Worm (Caenorhabditis elegans) whole organism, late embryonic: ENCODE data around the gene C39D10.7.

Experiments used
- C38D4.7 ChIP-seq: fragments of 200-800 bp; sonication (Bioruptor generic); optimal IDR thresholded peaks from 2 replicates; lab custom pipeline; 2018; ENCODE audit warnings: mild to moderate bottlenecking, missing genetic modification characterization, moderate library complexity, missing compliant biosample characterization
- T23F11.4 ChIP-seq: fragments of 200-800 bp; sonication (Bioruptor generic); optimal IDR thresholded peaks from 2 replicates; lab custom pipeline; 2018; ENCODE audit warnings: mild to moderate bottlenecking, missing genetic modification characterization, missing compliant biosample characterization
- Y22D7AL.16 ChIP-seq: sonication (generic microtip); optimal IDR thresholded peaks from 2 replicates; lab custom pipeline; 2016; ENCODE audit warnings: missing genetic modification characterization, missing compliant biosample characterization
- ceh-14 ChIP-seq: sonication (generic microtip); optimal IDR thresholded peaks from 2 replicates; lab custom pipeline; 2016; ENCODE audit warnings: missing genotype, missing genetic modification characterization, missing compliant biosample characterization
- ceh-18 ChIP-seq: sonication (generic microtip); optimal IDR thresholded peaks from 2 replicates; lab custom pipeline; 2016; ENCODE audit warnings: missing genetic modification characterization, missing compliant biosample characterization
- ceh-2 ChIP-seq: sonication (generic microtip); optimal IDR thresholded peaks from 2 replicates; lab custom pipeline; 2016; ENCODE audit warnings: missing genotype, missing genetic modification characterization, missing compliant biosample characterization
- ceh-22 ChIP-seq: sonication (generic microtip); optimal IDR thresholded peaks from 2 replicates; lab custom pipeline; 2017; ENCODE audit warnings: missing biosample characterization, missing genetic modification characterization
- ceh-30 ChIP-seq: fragments of 150-350 bp; optimal IDR thresholded peaks from 2 replicates; lab custom pipeline; 2014; ENCODE audit warnings: missing biosample characterization, missing genetic modification characterization
- ceh-31 ChIP-seq: sonication (generic microtip); optimal IDR thresholded peaks from 2 replicates; lab custom pipeline; 2016; ENCODE audit warnings: missing genetic modification characterization, missing compliant biosample characterization
- ceh-45 ChIP-seq: fragments of 200-800 bp; sonication (Bioruptor generic); IDR thresholded peaks from 2 replicates; pipeline ENCODE4 v1.3.6; 2022; ENCODE audit warnings: missing genetic modification reagents, missing genetic modification characterization, missing compliant biosample characterization
- ceh-48 ChIP-seq: sonication (generic microtip); optimal IDR thresholded peaks from 2 replicates; lab custom pipeline; 2016; ENCODE audit warnings: missing genetic modification characterization, inconsistent platforms, missing compliant biosample characterization
- ceh-9 ChIP-seq: sonication (generic microtip); optimal IDR thresholded peaks from 2 replicates; lab custom pipeline; 2016; ENCODE audit warnings: mild to moderate bottlenecking, missing genetic modification characterization, inconsistent platforms, missing compliant biosample characterization
- dmd-4 ChIP-seq: sonication (generic microtip); optimal IDR thresholded peaks from 2 replicates; lab custom pipeline; 2016; ENCODE audit warnings: borderline replicate concordance, missing genetic modification characterization, missing compliant biosample characterization
- dve-1 ChIP-seq: sonication (generic microtip); optimal IDR thresholded peaks from 2 replicates; lab custom pipeline; 2017; ENCODE audit warnings: antibody characterized with exemption, mild to moderate bottlenecking, missing genetic modification characterization, missing compliant biosample characterization
- elt-2 ChIP-seq: sonication (generic microtip); optimal IDR thresholded peaks from 2 replicates; lab custom pipeline; 2016; ENCODE audit warnings: missing genetic modification reagents, missing genetic modification characterization, missing compliant biosample characterization
- elt-4 ChIP-seq: sonication (generic microtip); optimal IDR thresholded peaks from 2 replicates; lab custom pipeline; 2016; ENCODE audit warnings: missing genetic modification characterization, missing compliant biosample characterization
- fax-1 ChIP-seq: sonication (generic microtip); optimal IDR thresholded peaks from 2 replicates; lab custom pipeline; 2016; ENCODE audit warnings: missing genotype, missing genetic modification characterization, missing compliant biosample characterization
- fkh-10 ChIP-seq: fragments of 150-350 bp; optimal IDR thresholded peaks from 2 replicates; lab custom pipeline; 2014; ENCODE audit warnings: missing biosample characterization, missing genetic modification reagents, missing genetic modification characterization
- fkh-6 ChIP-seq: sonication (generic microtip); optimal IDR thresholded peaks from 2 replicates; lab custom pipeline; 2016; ENCODE audit warnings: missing genetic modification characterization, missing compliant biosample characterization
- hlh-30 ChIP-seq: sonication (generic microtip); optimal IDR thresholded peaks from 2 replicates; lab custom pipeline; 2017; ENCODE audit warnings: antibody characterized with exemption, missing genetic modification characterization, missing compliant biosample characterization; ENCODE audit not compliant: insufficient read depth
- lim-6 ChIP-seq: sonication (generic microtip); optimal IDR thresholded peaks from 2 replicates; lab custom pipeline; 2016; ENCODE audit warnings: missing genetic modification characterization, missing compliant biosample characterization
- lin-11 ChIP-seq: fragments of 200-800 bp; sonication (Bioruptor generic); optimal IDR thresholded peaks from 2 replicates; lab custom pipeline; 2018; ENCODE audit warnings: mild to moderate bottlenecking, missing genetic modification characterization, missing compliant biosample characterization
- nfya-1 ChIP-seq: sonication (generic microtip); optimal IDR thresholded peaks from 2 replicates; lab custom pipeline; 2017; ENCODE audit warnings: missing genetic modification characterization, mild to moderate bottlenecking, missing compliant biosample characterization, antibody characterized with exemption, moderate library complexity
- npax-4 ChIP-seq: sonication (generic microtip); optimal IDR thresholded peaks from 2 replicates; lab custom pipeline; 2016; ENCODE audit warnings: missing genetic modification characterization, missing compliant biosample characterization
- odd-2 ChIP-seq: sonication (generic microtip); optimal IDR thresholded peaks from 2 replicates; lab custom pipeline; 2017; ENCODE audit warnings: antibody characterized with exemption, mild to moderate bottlenecking, missing genetic modification characterization, missing compliant biosample characterization
- pat-9 ChIP-seq: fragments of 200-800 bp; sonication (Bioruptor generic); optimal IDR thresholded peaks from 2 replicates; lab custom pipeline; 2018; ENCODE audit warnings: mild to moderate bottlenecking, missing genetic modification characterization, moderate library complexity, missing compliant biosample characterization
- pax-1 ChIP-seq: fragments of 150-350 bp; optimal IDR thresholded peaks from 2 replicates; lab custom pipeline; 2014; ENCODE audit warnings: missing biosample characterization, missing genetic modification characterization
- pha-4 ChIP-seq: fragments of 150-350 bp; optimal IDR thresholded peaks from 2 replicates; lab custom pipeline; 2018; ENCODE audit warnings: missing biosample characterization, missing genetic modification reagents, missing genetic modification characterization
- pqm-1 ChIP-seq: sonication (generic microtip); optimal IDR thresholded peaks from 2 replicates; lab custom pipeline; 2016; ENCODE audit warnings: missing genetic modification characterization, missing compliant biosample characterization
- pros-1 ChIP-seq: fragments of 150-350 bp; optimal IDR thresholded peaks from 2 replicates; lab custom pipeline; 2014; ENCODE audit warnings: missing biosample characterization, missing genetic modification reagents, missing genetic modification characterization
- ref-2 ChIP-seq: sonication (generic microtip); optimal IDR thresholded peaks from 2 replicates; lab custom pipeline; 2016; ENCODE audit warnings: missing genetic modification characterization, missing compliant biosample characterization
- sox-4 ChIP-seq: sonication (generic microtip); optimal IDR thresholded peaks from 2 replicates; lab custom pipeline; 2017; ENCODE audit warnings: mild to moderate bottlenecking, missing genetic modification characterization, inconsistent platforms, missing compliant biosample characterization
- tbx-2 ChIP-seq: sonication (generic microtip); optimal IDR thresholded peaks from 2 replicates; lab custom pipeline; 2016; ENCODE audit warnings: missing genetic modification characterization, missing compliant biosample characterization
- ttx-3 ChIP-seq: sonication (generic microtip); optimal IDR thresholded peaks from 2 replicates; lab custom pipeline; 2016; ENCODE audit warnings: missing genetic modification reagents, missing genetic modification characterization, missing compliant biosample characterization
- unc-42 ChIP-seq: sonication (generic microtip); optimal IDR thresholded peaks from 2 replicates; lab custom pipeline; 2016; ENCODE audit warnings: missing genotype, missing genetic modification characterization, missing compliant biosample characterization
- ztf-16 ChIP-seq: sonication (generic microtip); optimal IDR thresholded peaks from 2 replicates; lab custom pipeline; 2017; ENCODE audit warnings: missing genetic modification characterization, missing compliant biosample characterization

Gene C39D10.7

ce11 chrX:7913830-7914229, at the start of gene C39D10.7:
Gene C39D10.7 (minus strand): TSS chrX:7913930.
- TF ChIP-seq C38D4.7 (GFP tag; lab: Kevin White, UChicago), result no peak
- no peak for TF ChIP-seq ref-2 (tag; lab: Kevin White, UChicago)
- TF ChIP-seq elt-4 (tag; lab: Kevin White, UChicago), result no peak
- TF ChIP-seq fkh-6, result no peak
- no peak for TF ChIP-seq ceh-9 (tag; lab: Kevin White, UChicago)
- no peak for TF ChIP-seq pha-4 (tag; lab: Kevin White, UChicago)
- TF ChIP-seq ttx-3 (tag; lab: Kevin White, UChicago), result no peak
- no peak for TF ChIP-seq pros-1
- no peak for TF ChIP-seq lin-11 (tag; lab: Kevin White, UChicago)
- no peak for TF ChIP-seq ceh-14 (tag; lab: Kevin White, UChicago)
- TF ChIP-seq npax-4, result no peak
- no peak for TF ChIP-seq fax-1 (tag; lab: Kevin White, UChicago)
- TF ChIP-seq ceh-2 (tag; lab: Kevin White, UChicago), result no peak
- TF ChIP-seq elt-2, result no peak
- TF ChIP-seq unc-42 (tag; lab: Kevin White, UChicago), result no peak
- TF ChIP-seq pax-1 (tag; lab: Kevin White, UChicago), result no peak
- no peak for TF ChIP-seq ceh-18 (tag; lab: Kevin White, UChicago)

ce11 chrX:7962056-7962485, 48.3 kb upstream of the C39D10.7 start:
- no peak for TF ChIP-seq ceh-48 (tag; lab: Kevin White, UChicago)
- TF ChIP-seq odd-2 (tag; lab: Kevin White, UChicago), result no peak
- TF ChIP-seq tbx-2 (tag; lab: Kevin White, UChicago), result peak; percentile 42
- peak; percentile 29 for TF ChIP-seq hlh-30 (tag; lab: Kevin White, UChicago)
- TF ChIP-seq dve-1 (tag; lab: Kevin White, UChicago), result no peak
- TF ChIP-seq nfya-1 (tag; lab: Kevin White, UChicago), result no peak
- peak; percentile 44 for TF ChIP-seq pqm-1 (tag; lab: Kevin White, UChicago)
- TF ChIP-seq elt-2, result peak; percentile 89
- TF ChIP-seq ref-2 (tag; lab: Kevin White, UChicago), result peak; percentile 37
- TF ChIP-seq ceh-31 (tag; lab: Kevin White, UChicago), result peak; percentile 6
- peak; percentile 27 for TF ChIP-seq T23F11.4 (GFP tag; lab: Kevin White, UChicago)

ce11 chrX:7961623-7962022, 47.9 kb upstream of the C39D10.7 start, which contains the start of gene sem-5:
Gene sem-5 (minus strand): TSS chrX:7961723.
- TF ChIP-seq Y22D7AL.16, result no peak
- TF ChIP-seq sox-4 (tag; lab: Kevin White, UChicago), result peak; percentile 13
- TF ChIP-seq, all 69 proteins: peak for 1

ce11 chrX:7958203-7958602, 44.5 kb upstream of the C39D10.7 start, which contains the start of gene sfxn-2:
Gene sfxn-2 (minus strand): TSS chrX:7958303.
- no peak for TF ChIP-seq ceh-45 (GFP tag; lab: Robert Waterston, UW)
- TF ChIP-seq pat-9 (tag; lab: Kevin White, UChicago), result no peak
- TF ChIP-seq ceh-22 (tag; lab: Kevin White, UChicago), result no peak
- no peak for TF ChIP-seq ceh-30 (tag; lab: Kevin White, UChicago)
- no peak for TF ChIP-seq fkh-10 (GFP tag; lab: Kevin White, UChicago)
- TF ChIP-seq ztf-16 (tag; lab: Kevin White, UChicago), result no peak
- no peak for TF ChIP-seq Y22D7AL.16
- TF ChIP-seq ref-2 (tag; lab: Kevin White, UChicago), result no peak
- no peak for TF ChIP-seq elt-2
- no peak for TF ChIP-seq T23F11.4 (GFP tag; lab: Kevin White, UChicago)
- TF ChIP-seq C38D4.7 (GFP tag; lab: Kevin White, UChicago), result no peak
- TF ChIP-seq sox-4 (tag; lab: Kevin White, UChicago), result no peak
- no peak for TF ChIP-seq lim-6 (tag; lab: Kevin White, UChicago)
- TF ChIP-seq pax-1 (tag; lab: Kevin White, UChicago), result no peak
- no peak for TF ChIP-seq dve-1 (tag; lab: Kevin White, UChicago)
- no peak for TF ChIP-seq ceh-48 (tag; lab: Kevin White, UChicago)
- TF ChIP-seq dmd-4 (tag; lab: Kevin White, UChicago), result no peak
- TF ChIP-seq elt-4 (tag; lab: Kevin White, UChicago), result no peak
